Worm (Caenorhabditis elegans) whole organism, young adult: ENCODE measurements around the gene pot-3.

Experiments
- B0019.2 ChIP-seq: fragments of 200-800 bp; sonication (Bioruptor generic); conservative IDR thresholded peaks from 2 replicates; pipeline ENCODE4 v1.3.6; 2022; ENCODE audit warnings: missing genetic modification reagents, missing genetic modification characterization, missing compliant biosample characterization
- D2030.7 ChIP-seq: fragments of 200-800 bp; sonication (Bioruptor generic); IDR thresholded peaks from 2 replicates; pipeline ENCODE4 v1.3.6; 2022; ENCODE audit warnings: missing genetic modification reagents, missing genetic modification characterization, missing compliant biosample characterization
- F23B12.7 ChIP-seq: sonication (generic microtip); optimal IDR thresholded peaks from 2 replicates; lab custom pipeline; 2017; ENCODE audit warnings: missing genetic modification characterization, mild to moderate bottlenecking, missing compliant biosample characterization, antibody characterized with exemption, moderate library complexity; ENCODE audit not compliant: insufficient read depth
- F33H1.4 ChIP-seq: fragments of 200-800 bp; sonication (Bioruptor generic); IDR thresholded peaks from 2 replicates; pipeline ENCODE4 v1.3.6; 2022; ENCODE audit warnings: missing genetic modification reagents, missing genetic modification characterization, missing compliant biosample characterization
- K11D2.4 ChIP-seq: fragments of 200-800 bp; sonication (Bioruptor generic); IDR thresholded peaks from 2 replicates; pipeline ENCODE4 v1.3.6; 2022; ENCODE audit warnings: missing genetic modification reagents, missing genetic modification characterization, missing compliant biosample characterization
- Y67H2A.10 ChIP-seq: fragments of 200-800 bp; sonication (Bioruptor generic); conservative IDR thresholded peaks from 2 replicates; pipeline ENCODE4 v1.3.6; 2022; ENCODE audit warnings: missing genetic modification reagents, missing genetic modification characterization, missing compliant biosample characterization
- ZK185.1 ChIP-seq: sonication (generic microtip); optimal IDR thresholded peaks from 2 replicates; lab custom pipeline; 2016; ENCODE audit warnings: mild to moderate bottlenecking, missing genetic modification characterization, missing compliant biosample characterization; ENCODE audit not compliant: poor library complexity, severe bottlenecking
- akir-1 ChIP-seq: fragments of 200-800 bp; sonication (Bioruptor generic); optimal IDR thresholded peaks from 2 replicates; lab custom pipeline; 2018; ENCODE audit warnings: mild to moderate bottlenecking, missing genetic modification characterization, moderate library complexity, missing compliant biosample characterization
- ama-1 ChIP-seq, 3 experiments: fragments of 150-350 bp in 1 of 3; sonication (generic microtip) in 2 of 3; optimal IDR thresholded peaks; 2 replicates each; lab custom pipeline; 2014 to 2018; ENCODE audit warnings: missing biosample characterization in 2 of 3, missing genetic modification characterization in 2 of 3, missing genetic modification reagents in 2 of 3
- cebp-1 ChIP-seq, 2 experiments: fragments of 200-800 bp in 1 of 2; sonication (Bioruptor generic) in 1 of 2; sonication (generic microtip) in 1 of 2; IDR thresholded peaks in 1 of 2; optimal IDR thresholded peaks in 1 of 2; 2 replicates each; pipeline versions ENCODE4 v1.3.6 to Lab custom; 2017 to 2022; ENCODE audit warnings: missing compliant biosample characterization in 2 of 2, missing genetic modification characterization in 2 of 2, mild to moderate bottlenecking in 1 of 2, missing genetic modification reagents in 1 of 2, moderate library complexity in 1 of 2
- cebp-2 ChIP-seq: fragments of 200-800 bp; sonication (Bioruptor generic); IDR thresholded peaks from 2 replicates; pipeline ENCODE4 v1.3.6; 2022; ENCODE audit warnings: missing genetic modification characterization, missing compliant biosample characterization
- ceh-79 ChIP-seq: sonication (generic microtip); optimal IDR thresholded peaks from 2 replicates; lab custom pipeline; 2017; ENCODE audit warnings: mild to moderate bottlenecking, missing genetic modification characterization, missing compliant biosample characterization
- dpff-1 ChIP-seq: sonication (generic microtip); optimal IDR thresholded peaks from 2 replicates; lab custom pipeline; 2017; ENCODE audit warnings: mild to moderate bottlenecking, missing genetic modification characterization, missing compliant biosample characterization
- dpl-1 ChIP-seq: fragments of 150-350 bp; optimal IDR thresholded peaks from 2 replicates; lab custom pipeline; 2014; ENCODE audit warnings: missing biosample characterization, missing genetic modification reagents, missing genetic modification characterization
- efl-1 ChIP-seq: fragments of 150-350 bp; optimal IDR thresholded peaks from 2 replicates; lab custom pipeline; 2014; ENCODE audit warnings: missing biosample characterization, missing genetic modification reagents, missing genetic modification characterization
- him-1 ChIP-seq: sonication (generic microtip); optimal IDR thresholded peaks from 2 replicates; lab custom pipeline; 2016; ENCODE audit warnings: missing genotype, missing genetic modification reagents, missing genetic modification characterization, missing compliant biosample characterization
- hlh-12 ChIP-seq: sonication (generic microtip); optimal IDR thresholded peaks from 2 replicates; lab custom pipeline; 2016; ENCODE audit warnings: missing genetic modification characterization, missing compliant biosample characterization
- hmg-1.2 ChIP-seq: fragments of 200-800 bp; sonication (Bioruptor generic); IDR thresholded peaks from 2 replicates; pipeline ENCODE4 v1.3.6; 2022; ENCODE audit warnings: missing genetic modification reagents, missing genetic modification characterization, missing compliant biosample characterization
- hsf-1 ChIP-seq: fragments of 200-800 bp; sonication (Bioruptor generic); IDR thresholded peaks from 2 replicates; pipeline ENCODE4 v1.3.6; 2022; ENCODE audit warnings: missing genetic modification reagents, missing genetic modification characterization, missing compliant biosample characterization
- let-607 ChIP-seq, 2 experiments: fragments of 200-800 bp in 1 of 2; sonication (Bioruptor generic) in 1 of 2; sonication (generic microtip) in 1 of 2; optimal IDR thresholded peaks; 2 replicates each; lab custom pipeline; 2016 to 2018; ENCODE audit warnings: mild to moderate bottlenecking in 2 of 2, missing compliant biosample characterization in 2 of 2, missing genetic modification characterization in 2 of 2, moderate library complexity in 2 of 2, missing genotype in 1 of 2
- lin-54 ChIP-seq: fragments of 200-800 bp; sonication (Bioruptor generic); optimal IDR thresholded peaks from 2 replicates; lab custom pipeline; 2018; ENCODE audit warnings: mild to moderate bottlenecking, missing genetic modification characterization, missing compliant biosample characterization
- lsl-1 ChIP-seq: fragments of 200-800 bp; sonication (Bioruptor generic); optimal IDR thresholded peaks from 2 replicates; lab custom pipeline; 2018; ENCODE audit warnings: mild to moderate bottlenecking, missing genetic modification characterization, moderate library complexity, missing compliant biosample characterization
- lsy-27 ChIP-seq: sonication (generic microtip); optimal IDR thresholded peaks from 2 replicates; lab custom pipeline; 2017; ENCODE audit warnings: missing genetic modification characterization, mild to moderate bottlenecking, missing compliant biosample characterization, antibody characterized with exemption, missing genotype, borderline replicate concordance; ENCODE audit not compliant: insufficient read depth
- madf-3 ChIP-seq: fragments of 200-800 bp; sonication (Bioruptor generic); IDR thresholded peaks from 2 replicates; pipeline ENCODE4 v1.3.6; 2022; ENCODE audit warnings: missing genetic modification reagents, missing genetic modification characterization, missing compliant biosample characterization
- madf-6 ChIP-seq: fragments of 200-800 bp; sonication (Bioruptor generic); IDR thresholded peaks from 2 replicates; pipeline ENCODE4 v1.3.6; 2022; ENCODE audit warnings: missing genetic modification reagents, missing genetic modification characterization, missing compliant biosample characterization
- mcd-1 ChIP-seq: fragments of 200-800 bp; sonication (Bioruptor generic); IDR thresholded peaks from 2 replicates; pipeline ENCODE4 v1.3.6; 2022; ENCODE audit warnings: missing genetic modification reagents, missing genetic modification characterization, missing compliant biosample characterization
- nfya-2 ChIP-seq: fragments of 200-800 bp; sonication (Bioruptor generic); IDR thresholded peaks from 2 replicates; pipeline ENCODE4 v1.3.6; 2022; ENCODE audit warnings: missing genetic modification reagents, missing genetic modification characterization, missing compliant biosample characterization
- nfyb-1 ChIP-seq: fragments of 200-800 bp; sonication (Bioruptor generic); IDR thresholded peaks from 2 replicates; pipeline ENCODE4 v1.3.6; 2022; ENCODE audit warnings: missing genetic modification reagents, missing genetic modification characterization, missing compliant biosample characterization
- nhr-90 ChIP-seq: sonication (generic microtip); optimal IDR thresholded peaks from 2 replicates; lab custom pipeline; 2016; ENCODE audit warnings: missing genotype, mild to moderate bottlenecking, missing genetic modification characterization, missing compliant biosample characterization
- pbrm-1 ChIP-seq: fragments of 200-800 bp; sonication (Bioruptor generic); IDR thresholded peaks from 2 replicates; pipeline ENCODE4 v1.3.6; 2022; ENCODE audit warnings: missing genetic modification reagents, missing genetic modification characterization, missing compliant biosample characterization
- rcor-1 ChIP-seq: fragments of 200-800 bp; sonication (Bioruptor generic); IDR thresholded peaks from 2 replicates; pipeline ENCODE4 v1.3.6; 2022; ENCODE audit warnings: missing genetic modification reagents, missing genetic modification characterization, missing compliant biosample characterization
- snpc-1.3 ChIP-seq: sonication (generic microtip); optimal IDR thresholded peaks from 2 replicates; lab custom pipeline; 2017; ENCODE audit warnings: missing genetic modification characterization, mild to moderate bottlenecking, missing compliant biosample characterization, antibody characterized with exemption, moderate library complexity, missing genotype, missing genetic modification reagents; ENCODE audit not compliant: insufficient read depth
- snpc-3.4 ChIP-seq: sonication (generic microtip); optimal IDR thresholded peaks from 2 replicates; lab custom pipeline; 2017; ENCODE audit warnings: missing genetic modification characterization, mild to moderate bottlenecking, missing compliant biosample characterization, antibody characterized with exemption, moderate library complexity, missing genotype, missing genetic modification reagents
- snpc-4 ChIP-seq, 5 experiments: fragments of 150-350 bp in 1 of 5; sonication (generic microtip) in 4 of 5; optimal IDR thresholded peaks; 2 replicates each; lab custom pipeline; 2014 to 2018; ENCODE audit warnings: missing genetic modification characterization in 5 of 5, missing biosample characterization in 3 of 5, antibody characterized with exemption in 2 of 5, mild to moderate bottlenecking in 2 of 5, missing compliant biosample characterization in 2 of 5, missing genotype in 2 of 5, moderate library complexity in 2 of 5, missing genetic modification reagents in 1 of 5
- unc-130 ChIP-seq: sonication (generic microtip); optimal IDR thresholded peaks from 2 replicates; lab custom pipeline; 2016; ENCODE audit warnings: missing genetic modification reagents, missing genetic modification characterization, missing compliant biosample characterization
- zim-3 ChIP-seq: sonication (generic microtip); optimal IDR thresholded peaks from 2 replicates; lab custom pipeline; 2017; ENCODE audit warnings: mild to moderate bottlenecking, missing genetic modification characterization, moderate library complexity, missing compliant biosample characterization

The pot-3 gene

ce11 chrIII:13768074-13768662, 11.8 kb upstream of the pot-3 start, which contains the start of gene rml-1 (continued):
- no peak for TF ChIP-seq rcor-1 (GFP tag; lab: Robert Waterston, UW)
- TF ChIP-seq F33H1.4 (GFP tag; lab: Robert Waterston, UW) = peak; percentile 76
- TF ChIP-seq let-607 (tag; optimal IDR thresholded peaks at IDR 0.05; lab: Kevin White, UChicago) = no peak
- TF ChIP-seq nfya-2 (GFP tag; lab: Robert Waterston, UW) = no peak
- 0 out of 2 replicates have a peak, but pooled peaks have one; percentile 58 for TF ChIP-seq hsf-1 (GFP tag; lab: Robert Waterston, UW)
- no peak for TF ChIP-seq unc-130
- TF ChIP-seq snpc-4 (GFP tag; optimal IDR thresholded peaks at IDR 0.05; lab: Kevin White, UChicago) = no peak
- no peak for TF ChIP-seq snpc-4 (tag; optimal IDR thresholded peaks at IDR 0.05; lab: Kevin White, UChicago)
- no peak for TF ChIP-seq pbrm-1 (GFP tag; lab: Robert Waterston, UW)
- TF ChIP-seq ama-1 (optimal IDR thresholded peaks at IDR 0.05; lab: Kevin White, UChicago) = no peak
- TF ChIP-seq ama-1 (GFP tag; optimal IDR thresholded peaks at IDR 0.05; lab: Kevin White, UChicago) = peak in 1 of 2 experiments; percentile 65
- TF ChIP-seq dpl-1 (GFP tag; lab: Kevin White, UChicago) = peak; percentile 46
- TF ChIP-seq madf-6 (GFP tag; lab: Robert Waterston, UW) = peak; percentile 47; the same call in 1 of the 2 replicates
- TF ChIP-seq cebp-1 (GFP tag; IDR thresholded peaks at IDR 0.05; lab: Robert Waterston, UW) = no peak
- TF ChIP-seq cebp-1 (tag; optimal IDR thresholded peaks at IDR 0.05; lab: Kevin White, UChicago) = no peak

DNA sequence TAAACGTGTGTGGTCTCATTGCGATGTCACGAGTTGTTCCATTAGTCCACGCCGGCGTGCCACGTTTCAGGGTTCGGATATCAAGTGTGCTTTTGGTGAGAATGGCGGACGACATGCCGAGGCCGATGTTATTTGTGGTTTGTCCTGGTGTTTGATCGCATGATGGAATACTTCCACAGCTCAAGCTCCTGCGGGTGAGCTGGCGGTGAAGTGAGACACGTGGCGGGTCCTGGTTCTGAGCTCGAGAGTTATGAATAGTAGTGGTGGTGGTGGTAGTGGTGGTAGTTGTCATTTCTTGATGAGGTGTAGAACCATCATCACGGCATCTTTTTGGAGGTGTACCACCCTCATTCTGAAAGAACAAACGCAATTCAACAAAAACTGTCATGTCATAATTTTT, 10.0 kb upstream of the pot-3 start:
- TF ChIP-seq K11D2.4 = no peak
- no peak for TF ChIP-seq unc-130
- TF ChIP-seq nhr-90 (tag; lab: Kevin White, UChicago) = no peak
- TF ChIP-seq him-1 (tag; lab: Kevin White, UChicago) = no peak
- no peak for TF ChIP-seq snpc-1.3
- no peak for TF ChIP-seq zim-3 (tag; lab: Kevin White, UChicago)
- no peak for TF ChIP-seq snpc-4 (GFP tag; optimal IDR thresholded peaks at IDR 0.05; lab: Kevin White, UChicago)
- no peak for TF ChIP-seq snpc-4 (tag; optimal IDR thresholded peaks at IDR 0.05; lab: Kevin White, UChicago)
- no peak for TF ChIP-seq hmg-1.2
- TF ChIP-seq dpff-1 = no peak
- no peak for TF ChIP-seq B0019.2 (GFP tag; lab: Robert Waterston, UW)
- TF ChIP-seq hsf-1 (GFP tag; lab: Robert Waterston, UW) = no peak
- no peak for TF ChIP-seq lsy-27

DNA sequence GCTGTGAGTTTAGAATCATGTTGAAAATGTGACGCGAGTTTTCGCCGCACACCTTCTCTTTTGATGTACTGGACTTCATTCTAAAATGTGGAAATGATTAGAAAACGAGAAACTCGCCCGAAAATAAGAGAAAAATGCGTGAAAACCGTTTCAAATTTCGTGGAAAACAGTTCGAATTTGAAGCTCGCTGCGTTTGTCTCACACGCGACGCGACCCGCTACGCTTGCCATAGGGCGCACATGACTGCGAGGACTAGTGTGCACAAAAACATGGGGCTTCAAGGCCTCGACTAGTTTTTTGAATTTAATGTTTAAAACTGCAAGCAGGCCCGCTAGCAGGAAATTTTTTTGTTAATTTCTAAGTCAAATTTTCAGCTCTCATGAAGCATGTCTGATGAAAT, 8.9 kb upstream of the pot-3 start, which contains the start of the genes cyk-4 and pdr-1:
cyk-4 (minus strand) TSS at position 80 of the 400 bp plus-strand sequence.
pdr-1 (plus strand) TSS at position 369 of the 400 bp plus-strand sequence.
- TF ChIP-seq lin-54 (GFP tag; lab: Kevin White, UChicago) (peak; percentile 58), mcd-1 (GFP tag; lab: Robert Waterston, UW) (peak; percentile 83), hlh-12 (tag; lab: Kevin White, UChicago) (no peak), F23B12.7 (tag; lab: Kevin White, UChicago) (peak; percentile 27), ceh-79 (no peak), nfyb-1 (no peak), snpc-4 (GFP tag; optimal IDR thresholded peaks at IDR 0.05; lab: Kevin White, UChicago) (no peak), snpc-4 (tag; optimal IDR thresholded peaks at IDR 0.05; lab: Kevin White, UChicago) (peak in 1 of 4 experiments; percentile 40), hmg-1.2 (peak; percentile 22; the same call in 1 of the 2 replicates), Y67H2A.10 (GFP tag; lab: Robert Waterston, UW) (no peak), efl-1 (GFP tag; lab: Kevin White, UChicago) (peak; percentile 36), cebp-2 (GFP tag; lab: Robert Waterston, UW) (no peak), madf-3 (GFP tag; lab: Robert Waterston, UW) (peak; percentile 98), lsl-1 (GFP tag; lab: Kevin White, UChicago) (peak; percentile 6), D2030.7 (peak; percentile 63), akir-1 (GFP tag; lab: Kevin White, UChicago) (no peak), snpc-3.4 (tag; lab: Kevin White, UChicago) (peak; percentile 14), ZK185.1 (tag; lab: Kevin White, UChicago) (no peak)
